Worm (Caenorhabditis elegans) whole organism, mixed stage, embryonic: ENCODE results near the gene C26B2.2.

Experiments
- bed-3 ChIP-seq: fragments of 200-800 bp; sonication (Bioruptor generic); optimal IDR thresholded peaks from 3 replicates; lab custom pipeline; 2018; ENCODE audit warnings: mild to moderate bottlenecking, missing genetic modification characterization, moderate library complexity, missing compliant biosample characterization
- elt-1 ChIP-seq: sonication (generic microtip); optimal IDR thresholded peaks from 2 replicates; lab custom pipeline; 2017; ENCODE audit warnings: missing genetic modification characterization, mild to moderate bottlenecking, missing compliant biosample characterization, antibody characterized with exemption, moderate library complexity, borderline replicate concordance; ENCODE audit not compliant: insufficient read depth
- elt-3 ChIP-seq: fragments of 150-350 bp; optimal IDR thresholded peaks from 2 replicates; lab custom pipeline; 2014; ENCODE audit warnings: missing biosample characterization, missing genetic modification characterization
- lin-13 ChIP-seq: fragments of 150-350 bp; optimal IDR thresholded peaks from 2 replicates; lab custom pipeline; 2014; ENCODE audit warnings: missing biosample characterization, missing genetic modification characterization
- lsy-2 ChIP-seq: fragments of 150-350 bp; optimal IDR thresholded peaks from 2 replicates; lab custom pipeline; 2014; ENCODE audit warnings: missing biosample characterization, missing genetic modification characterization
- nhr-12 ChIP-seq: fragments of 150-350 bp; optimal IDR thresholded peaks from 2 replicates; lab custom pipeline; 2014; ENCODE audit warnings: missing biosample characterization, missing genetic modification characterization
- nhr-76 ChIP-seq: sonication (generic microtip); optimal IDR thresholded peaks from 2 replicates; lab custom pipeline; 2017; ENCODE audit warnings: missing biosample characterization, missing genetic modification characterization
- pha-4 ChIP-seq: fragments of 150-350 bp; optimal IDR thresholded peaks from 2 replicates; lab custom pipeline; 2018; ENCODE audit warnings: missing biosample characterization, missing genetic modification reagents, missing genetic modification characterization
- unc-120 ChIP-seq: sonication (generic microtip); optimal IDR thresholded peaks from 2 replicates; lab custom pipeline; 2017; ENCODE audit warnings: missing genetic modification characterization, missing compliant biosample characterization; ENCODE audit not compliant: poor library complexity, severe bottlenecking
- unc-62 ChIP-seq: fragments of 150-350 bp; optimal IDR thresholded peaks from 2 replicates; lab custom pipeline; 2014; ENCODE audit warnings: missing biosample characterization, missing genetic modification reagents, missing genetic modification characterization
- ztf-11 ChIP-seq: fragments of 150-350 bp; optimal IDR thresholded peaks from 2 replicates; lab custom pipeline; 2014; ENCODE audit warnings: missing biosample characterization, missing genetic modification characterization

DNA sequence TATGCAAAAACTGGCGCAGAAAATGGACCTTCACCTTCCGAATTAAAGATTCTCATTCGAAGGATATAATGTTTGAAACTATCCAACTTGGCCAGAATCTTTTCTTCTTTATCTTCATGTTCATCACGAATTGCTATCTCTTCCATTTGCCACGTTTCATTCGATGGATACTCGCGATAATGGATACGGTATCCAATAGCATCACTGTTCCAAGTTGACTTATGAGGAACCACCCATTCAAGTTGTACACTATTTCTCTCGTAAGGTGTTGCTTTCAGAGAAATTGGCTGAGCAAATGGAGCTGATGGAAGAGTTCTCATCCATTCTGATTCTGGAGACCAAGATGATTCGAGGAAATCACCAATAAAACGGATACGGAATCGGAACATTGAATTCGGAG, 27.2 kb downstream of the C26B2.2 start:
- no peak for TF ChIP-seq lsy-2
- TF ChIP-seq bed-3: no peak
- TF ChIP-seq elt-3 (tag; lab: Kevin White, UChicago): no peak
- TF ChIP-seq ztf-11 (tag; lab: Kevin White, UChicago): no peak
- no peak for TF ChIP-seq nhr-76
- TF ChIP-seq elt-1 (tag; lab: Kevin White, UChicago): no peak
- TF ChIP-seq pha-4 (tag; lab: Kevin White, UChicago): no peak
- TF ChIP-seq nhr-12: no peak
- no peak for TF ChIP-seq unc-120 (tag; lab: Kevin White, UChicago)
- no peak for TF ChIP-seq unc-62 (GFP tag; lab: Kevin White, UChicago)
- no peak for TF ChIP-seq lin-13 (tag; lab: Kevin White, UChicago)
